Fruit fly (Drosophila melanogaster) whole organism, embryonic: ENCODE results near the gene CG44158.

ENCODE experiments used
- B-H2 ChIP-seq: fragments of 200-800 bp; sonication (Bioruptor generic); optimal IDR thresholded peaks from 2 replicates; lab custom pipeline; 2018; ENCODE audit warnings: missing biosample characterization, mild to moderate bottlenecking, missing genetic modification characterization
- BtbVII ChIP-seq: fragments of 200-800 bp; sonication (Bioruptor generic); optimal IDR thresholded peaks from 3 replicates; lab custom pipeline; 2017; ENCODE audit warnings: missing biosample characterization, mild to moderate bottlenecking, missing genetic modification characterization
- CG10959 ChIP-seq: fragments of 200-800 bp; sonication (Bioruptor generic); IDR thresholded peaks from 2 replicates; pipeline ENCODE4 v1.3.6; 2022; ENCODE audit warnings: missing biosample characterization, missing genetic modification characterization
- CG13287 ChIP-seq: fragments of 200-800 bp; sonication (Bioruptor generic); IDR thresholded peaks from 2 replicates; pipeline ENCODE4 v1.3.6; 2022; ENCODE audit warnings: missing biosample characterization, missing genetic modification characterization; ENCODE audit not compliant: partially characterized antibody
- CG14014 ChIP-seq: fragments of 200-800 bp; sonication (Bioruptor generic); IDR thresholded peaks from 2 replicates; pipeline ENCODE4 v1.3.6; 2022; ENCODE audit warnings: missing biosample characterization, missing genetic modification characterization
- CG15269 ChIP-seq: fragments of 200-800 bp; sonication (Bioruptor generic); optimal IDR thresholded peaks from 2 replicates; lab custom pipeline; 2018; ENCODE audit warnings: missing biosample characterization, mild to moderate bottlenecking, missing genetic modification characterization, moderate library complexity
- CG1603 ChIP-seq: fragments of 200-800 bp; sonication (Bioruptor generic); optimal IDR thresholded peaks from 2 replicates; lab custom pipeline; 2019; ENCODE audit warnings: missing biosample characterization, mild to moderate bottlenecking, missing genetic modification characterization, moderate library complexity
- CG17359 ChIP-seq: fragments of 200-800 bp; sonication (Bioruptor generic); optimal IDR thresholded peaks from 3 replicates; lab custom pipeline; 2018; ENCODE audit warnings: missing biosample characterization, mild to moderate bottlenecking, missing genetic modification characterization, moderate library complexity
- CG17829 ChIP-seq: fragments of 200-800 bp; optimal IDR thresholded peaks from 2 replicates; lab custom pipeline; 2019; ENCODE audit warnings: missing biosample characterization, mild to moderate bottlenecking, missing genetic modification characterization, moderate library complexity
- CG18599 ChIP-seq: fragments of 200-800 bp; sonication (Bioruptor generic); optimal IDR thresholded peaks from 3 replicates; lab custom pipeline; 2017; ENCODE audit warnings: missing biosample characterization, missing genetic modification characterization, mild to moderate bottlenecking, moderate library complexity, missing genetic modification reagents
- CG2116 ChIP-seq: fragments of 200-800 bp; sonication (Bioruptor generic); optimal IDR thresholded peaks from 3 replicates; lab custom pipeline; 2018; ENCODE audit warnings: missing biosample characterization, mild to moderate bottlenecking, missing genetic modification characterization
- CG2199 ChIP-seq: fragments of 200-800 bp; sonication (Bioruptor generic); IDR thresholded peaks from 3 replicates; pipeline ENCODE4 v1.3.6; 2022; ENCODE audit warnings: missing biosample characterization, missing genetic modification characterization
- CG2678 ChIP-seq: fragments of 200-800 bp; sonication (Bioruptor generic); optimal IDR thresholded peaks from 3 replicates; lab custom pipeline; 2019; ENCODE audit warnings: missing biosample characterization, mild to moderate bottlenecking, missing genetic modification characterization, moderate library complexity
- CG30403 ChIP-seq: fragments of 200-800 bp; sonication (Bioruptor generic); optimal IDR thresholded peaks from 3 replicates; lab custom pipeline; 2016; ENCODE audit warnings: missing biosample characterization, missing genetic modification characterization
- CG3838 ChIP-seq: fragments of 200-800 bp; sonication (Bioruptor generic); optimal IDR thresholded peaks from 3 replicates; lab custom pipeline; 2016; ENCODE audit warnings: missing biosample characterization, missing genetic modification characterization
- CG4404 ChIP-seq: fragments of 200-800 bp; sonication (Bioruptor generic); IDR thresholded peaks from 2 replicates; pipeline ENCODE4 v1.3.6; 2022; ENCODE audit warnings: missing biosample characterization, missing genetic modification characterization
- CG5180 ChIP-seq: fragments of 200-800 bp; sonication (Bioruptor generic); optimal IDR thresholded peaks from 3 replicates; lab custom pipeline; 2017; ENCODE audit warnings: missing biosample characterization, missing genetic modification characterization, mild to moderate bottlenecking, moderate library complexity, missing genetic modification reagents
- CG9876 ChIP-seq: fragments of 200-800 bp; sonication (Bioruptor generic); optimal IDR thresholded peaks from 2 replicates; lab custom pipeline; 2016; ENCODE audit warnings: missing biosample characterization, missing genetic modification characterization
- CoRest ChIP-seq: fragments of 200-800 bp; sonication (Bioruptor generic); optimal IDR thresholded peaks from 3 replicates; lab custom pipeline; 2018; ENCODE audit warnings: missing biosample characterization, mild to moderate bottlenecking, missing genetic modification characterization, moderate library complexity
- Dll ChIP-seq: fragments of 200-800 bp; sonication (Bioruptor generic); IDR thresholded peaks from 4 replicates; pipeline ENCODE4 v1.3.6; 2022; ENCODE audit warnings: missing biosample characterization, missing genetic modification characterization; ENCODE audit not compliant: partially characterized antibody
- Fer1 ChIP-seq: fragments of 200-800 bp; sonication (Bioruptor generic); optimal IDR thresholded peaks from 2 replicates; lab custom pipeline; 2017; ENCODE audit warnings: missing biosample characterization, mild to moderate bottlenecking, missing genetic modification characterization
- HHEX ChIP-seq: fragments of 200-800 bp; sonication (Bioruptor generic); optimal IDR thresholded peaks from 3 replicates; lab custom pipeline; 2017; ENCODE audit warnings: missing biosample characterization, mild to moderate bottlenecking, missing genetic modification characterization, missing genetic modification reagents
- Hmr ChIP-seq: fragments of 200-800 bp; sonication (Bioruptor generic); optimal IDR thresholded peaks from 3 replicates; lab custom pipeline; 2017; ENCODE audit warnings: mild to moderate bottlenecking, missing biosample characterization, missing genetic modification reagents, missing genetic modification characterization
- Hr3 ChIP-seq: fragments of 200-800 bp; sonication (Bioruptor generic); optimal IDR thresholded peaks from 3 replicates; lab custom pipeline; 2016; ENCODE audit warnings: missing biosample characterization, missing genetic modification characterization
- Hsf ChIP-seq: fragments of 200-800 bp; sonication (Bioruptor generic); optimal IDR thresholded peaks from 3 replicates; lab custom pipeline; 2016; ENCODE audit warnings: missing biosample characterization, missing genetic modification characterization
- Lpt ChIP-seq: fragments of >200 bp; optimal IDR thresholded peaks from 2 replicates; lab custom pipeline; 2018; ENCODE audit warnings: missing biosample characterization, missing genetic modification characterization
- MBD-R2 ChIP-seq: fragments of 200-800 bp; sonication (Bioruptor generic); IDR thresholded peaks from 2 replicates; pipeline ENCODE4 v1.3.6; 2022; ENCODE audit warnings: missing biosample characterization, missing genetic modification characterization
- NFAT ChIP-seq: fragments of 200-800 bp; sonication (Bioruptor generic); IDR thresholded peaks from 2 replicates; pipeline ENCODE4 v1.3.6; 2022; ENCODE audit warnings: missing biosample characterization, missing genetic modification characterization
- Sry-δ ChIP-seq: fragments of 200-800 bp; sonication (Bioruptor generic); optimal IDR thresholded peaks from 2 replicates; lab custom pipeline; 2016; ENCODE audit warnings: missing biosample characterization, missing genetic modification characterization
- Tbp ChIP-seq: fragments of >200 bp; optimal IDR thresholded peaks from 2 replicates; lab custom pipeline; 2018; ENCODE audit warnings: missing biosample characterization, missing genetic modification characterization
- Xbp1 ChIP-seq: fragments of 200-800 bp; sonication (Bioruptor generic); optimal IDR thresholded peaks from 3 replicates; lab custom pipeline; 2016; ENCODE audit warnings: missing biosample characterization, mild to moderate bottlenecking, missing genetic modification characterization
- aop ChIP-seq: fragments of 200-800 bp; sonication (Bioruptor generic); IDR thresholded peaks from 2 replicates; pipeline ENCODE4 v1.3.6; 2022; ENCODE audit warnings: missing biosample characterization, missing genetic modification characterization
- az2 ChIP-seq: fragments of 200-800 bp; sonication (Bioruptor generic); optimal IDR thresholded peaks from 3 replicates; lab custom pipeline; 2016; ENCODE audit warnings: missing biosample characterization, missing genetic modification characterization
- bcd ChIP-seq: fragments of 200-800 bp; sonication (Bioruptor generic); optimal IDR thresholded peaks from 2 replicates; lab custom pipeline; 2017; ENCODE audit warnings: missing biosample characterization, mild to moderate bottlenecking, missing genetic modification characterization
- bsh ChIP-seq, 2 experiments: fragments of 200-800 bp; sonication (Bioruptor generic); optimal IDR thresholded peaks; 2 replicates each; lab custom pipeline; 2017 to 2018; ENCODE audit warnings: mild to moderate bottlenecking in 2 of 2, missing biosample characterization in 2 of 2, missing genetic modification characterization in 2 of 2, moderate library complexity in 1 of 2
- cas ChIP-seq: fragments of 200-800 bp; sonication (Bioruptor generic); IDR thresholded peaks from 2 replicates; pipeline ENCODE4 v1.3.6; 2022; ENCODE audit warnings: missing biosample characterization, missing genetic modification characterization
- chn ChIP-seq: fragments of 200-800 bp; sonication (Bioruptor generic); optimal IDR thresholded peaks from 2 replicates; lab custom pipeline; 2016; ENCODE audit warnings: missing biosample characterization, missing genetic modification characterization
- ems ChIP-seq: fragments of 200-800 bp; sonication (Bioruptor generic); optimal IDR thresholded peaks from 3 replicates; lab custom pipeline; 2016; ENCODE audit warnings: missing biosample characterization, missing genetic modification characterization
- eyg ChIP-seq: fragments of 200-800 bp; sonication (Bioruptor generic); optimal IDR thresholded peaks from 3 replicates; lab custom pipeline; 2016; ENCODE audit warnings: missing biosample characterization, missing genetic modification characterization
- gem ChIP-seq: fragments of 200-800 bp; sonication (Bioruptor generic); optimal IDR thresholded peaks from 2 replicates; lab custom pipeline; 2019; ENCODE audit warnings: missing biosample characterization, mild to moderate bottlenecking, missing genetic modification characterization, moderate library complexity
- grau ChIP-seq: fragments of 200-800 bp; optimal IDR thresholded peaks from 3 replicates; lab custom pipeline; 2019; ENCODE audit warnings: missing biosample characterization, mild to moderate bottlenecking, missing genetic modification characterization, moderate library complexity
- hbn ChIP-seq: fragments of 200-800 bp; sonication (Bioruptor generic); IDR thresholded peaks from 2 replicates; pipeline ENCODE4 v1.3.6; 2022; ENCODE audit warnings: missing biosample characterization, missing genetic modification characterization; ENCODE audit not compliant: partially characterized antibody
- kah ChIP-seq: fragments of 200-800 bp; sonication (Bioruptor generic); optimal IDR thresholded peaks from 2 replicates; lab custom pipeline; 2018; ENCODE audit warnings: missing biosample characterization, mild to moderate bottlenecking, missing genetic modification characterization
- kni ChIP-seq: fragments of 200-800 bp; sonication (Bioruptor generic); optimal IDR thresholded peaks from 3 replicates; lab custom pipeline; 2017; ENCODE audit warnings: mild to moderate bottlenecking, missing biosample characterization, missing genetic modification reagents, missing genetic modification characterization
- org-1 ChIP-seq: fragments of 200-800 bp; sonication (Bioruptor generic); optimal IDR thresholded peaks from 2 replicates; lab custom pipeline; 2017; ENCODE audit warnings: missing biosample characterization, missing genetic modification characterization
- phol ChIP-seq: fragments of 200-800 bp; sonication (Bioruptor generic); optimal IDR thresholded peaks from 3 replicates; lab custom pipeline; 2018; ENCODE audit warnings: missing biosample characterization, mild to moderate bottlenecking, missing genetic modification characterization, moderate library complexity
- scrt ChIP-seq: fragments of 200-800 bp; sonication (Bioruptor generic); optimal IDR thresholded peaks from 2 replicates; lab custom pipeline; 2018; ENCODE audit warnings: missing biosample characterization, mild to moderate bottlenecking, missing genetic modification characterization, moderate library complexity
- sens-2 ChIP-seq: fragments of 200-800 bp; sonication (Bioruptor generic); IDR thresholded peaks from 2 replicates; pipeline ENCODE4 v1.3.6; 2022; ENCODE audit warnings: missing biosample characterization, missing genetic modification characterization
- shn ChIP-seq: fragments of 200-800 bp; sonication (Bioruptor generic); optimal IDR thresholded peaks from 3 replicates; lab custom pipeline; 2016; ENCODE audit warnings: missing biosample characterization, missing genetic modification characterization
- so ChIP-seq: fragments of 200-800 bp; sonication (Bioruptor generic); IDR thresholded peaks from 3 replicates; pipeline ENCODE4 v1.3.6; 2022; ENCODE audit warnings: missing biosample characterization, missing genetic modification characterization
- vvl ChIP-seq: fragments of 200-800 bp; sonication (Bioruptor generic); IDR thresholded peaks from 2 replicates; pipeline ENCODE4 v1.3.6; 2022; ENCODE audit warnings: missing biosample characterization, missing genetic modification characterization

Gene CG44158

dm6 chr3R:18168398-18168797 is 40.2 kb upstream of the CG44158 start (continued):
- TF ChIP-seq B-H2 (GFP tag; lab: Kevin White, UChicago) (peak; percentile 55), Sry-δ (GFP tag; lab: Kevin White, UChicago) (peak; percentile 22), so (GFP tag; lab: Robert Waterston, UW) (0 out of 3 replicates have a peak, but pooled peaks have one; percentile 8), CG15269 (tag; lab: Kevin White, UChicago) (peak; percentile 38), Dll (GFP tag; lab: Robert Waterston, UW) (peak; percentile 47; the same call in 1 of the 4 replicates), CG1603 (tag; lab: Kevin White, UChicago) (peak; percentile 2), BtbVII (GFP tag; lab: Kevin White, UChicago) (peak; percentile 52), Lpt (GFP tag; lab: Kevin White, UChicago) (no peak), eyg (no peak), Fer1 (GFP tag; lab: Kevin White, UChicago) (peak; percentile 32), CG9876 (GFP tag; lab: Kevin White, UChicago) (peak; percentile 2), Hmr (GFP tag; lab: Kevin White, UChicago) (peak; percentile 38), ems (no peak), gem (tag; lab: Kevin White, UChicago) (peak; percentile 42), phol (peak; percentile 85), NFAT (GFP tag; lab: Robert Waterston, UW) (peak; percentile 69), scrt (GFP tag; lab: Kevin White, UChicago) (peak; percentile 99), CG2116 (GFP tag; lab: Kevin White, UChicago) (peak; percentile 24), bsh (GFP tag; optimal IDR thresholded peaks at IDR 0.05; lab: Kevin White, UChicago) (peak in 1 of 2 experiments; percentile 12), CG3838 (GFP tag; lab: Kevin White, UChicago) (no peak), CG14014 (GFP tag; lab: Robert Waterston, UW) (peak; percentile 15; the same call in 1 of the 2 replicates), chn (GFP tag; lab: Kevin White, UChicago) (peak; percentile 19), CG2199 (GFP tag; lab: Robert Waterston, UW) (no peak), MBD-R2 (peak; percentile 25; the same call in 1 of the 2 replicates), CG13287 (peak; percentile 15; the same call in 1 of the 2 replicates), CG5180 (peak; percentile 13), HHEX (GFP tag; lab: Kevin White, UChicago) (no peak), sens-2 (GFP tag; lab: Robert Waterston, UW) (0 out of 2 replicates have a peak, but pooled peaks have one; percentile 13), vvl (GFP tag; lab: Robert Waterston, UW) (peak; percentile 62), shn (GFP tag; lab: Kevin White, UChicago) (no peak)

- TF ChIP-seq CG2678 (tag; lab: Kevin White, UChicago) (peak; percentile 13), Tbp (GFP tag; lab: Kevin White, UChicago) (no peak), CoRest (tag; lab: Kevin White, UChicago) (peak; percentile 6), Xbp1 (GFP tag; lab: Kevin White, UChicago) (peak; percentile 3), Hr3 (GFP tag; lab: Kevin White, UChicago) (no peak), CG30403 (GFP tag; lab: Kevin White, UChicago) (no peak), CG17359 (tag; lab: Kevin White, UChicago) (peak; percentile 22), CG10959 (no peak), aop (GFP tag; lab: Robert Waterston, UW) (no peak), kni (peak; percentile 61), bcd (GFP tag; lab: Kevin White, UChicago) (no peak), CG17829 (peak; percentile 20), Hsf (GFP tag; lab: Kevin White, UChicago) (peak; percentile 10), CG4404 (no peak), kah (GFP tag; lab: Kevin White, UChicago) (no peak), cas (GFP tag; lab: Robert Waterston, UW) (no peak), grau (tag; lab: Kevin White, UChicago) (peak; percentile 71), hbn (GFP tag; lab: Robert Waterston, UW) (no peak), CG18599 (peak; percentile 29), org-1 (no peak), az2 (GFP tag; lab: Kevin White, UChicago) (peak; percentile 9)
Observed at dm6 chr3R:18168929-18169350, 39.6 kb upstream of the CG44158 start.
